Worm (Caenorhabditis elegans): Measurements from ENCODE around the gene W02A2.5.

DNA sequence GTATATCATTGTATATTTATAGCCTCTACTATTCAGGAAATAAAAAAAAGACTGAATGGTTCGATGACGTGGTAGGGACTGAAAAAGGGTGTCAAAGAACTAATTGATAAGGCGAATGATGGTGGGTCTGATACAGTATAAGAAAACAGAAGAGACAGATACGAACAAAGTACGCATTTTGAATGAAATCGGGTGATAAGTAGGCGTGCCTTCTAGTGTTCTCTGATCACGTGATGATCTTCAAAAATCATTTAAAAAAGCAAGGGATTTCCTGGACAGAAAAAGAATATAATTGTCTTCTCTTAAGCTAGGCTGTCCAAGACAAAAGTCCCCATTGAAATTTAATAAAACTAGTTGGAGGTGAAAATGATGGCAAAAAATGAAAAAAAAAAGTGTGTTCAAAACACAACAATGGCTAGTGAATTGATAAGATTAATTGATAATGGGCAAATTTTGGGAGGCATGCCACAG is 50.6 kb downstream of the W02A2.5 start:
- TF ChIP-seq nhr-47 (tag; optimal IDR thresholded peaks at IDR 0.05) (peak; percentile 18), lin-13 (GFP tag; optimal IDR thresholded peaks at IDR 0.05) (no peak), lin-39 (tag; optimal IDR thresholded peaks at IDR 0.05) (no peak), efl-1 (optimal IDR thresholded peaks at IDR 0.05) (no peak), efl-1 (GFP tag; optimal IDR thresholded peaks at IDR 0.05 in 1 of 2) (peak in 1 of 2 experiments; percentile 84), unc-86 (tag; optimal IDR thresholded peaks at IDR 0.05) (no peak), ceh-82 (tag; optimal IDR thresholded peaks at IDR 0.05) (no peak), ceh-90 (tag; optimal IDR thresholded peaks at IDR 0.05) (no peak), ztf-11 (tag; optimal IDR thresholded peaks at IDR 0.05) (no peak), ama-1 (optimal IDR thresholded peaks at IDR 0.05) (no peak), irx-1 (tag; optimal IDR thresholded peaks at IDR 0.05) (no peak), mep-1 (tag; optimal IDR thresholded peaks at IDR 0.05) (peak; percentile 5)
